Fruit fly (Drosophila melanogaster) whole organism, embryonic: ENCODE results near the gene CG11000.

Source experiments
- Asciz ChIP-seq: fragments of 200-800 bp; sonication (Bioruptor generic); optimal IDR thresholded peaks from 2 replicates; lab custom pipeline; 2017; ENCODE audit warnings: missing biosample characterization, mild to moderate bottlenecking, missing genetic modification characterization, missing genetic modification reagents
- BEAF-32 ChIP-seq: fragments of 200-800 bp; sonication (Bioruptor generic); optimal IDR thresholded peaks from 3 replicates; lab custom pipeline; 2017; ENCODE audit warnings: missing biosample characterization, missing genetic modification characterization, mild to moderate bottlenecking, moderate library complexity, missing genetic modification reagents
- BtbVII ChIP-seq: fragments of 200-800 bp; sonication (Bioruptor generic); optimal IDR thresholded peaks from 3 replicates; lab custom pipeline; 2017; ENCODE audit warnings: missing biosample characterization, mild to moderate bottlenecking, missing genetic modification characterization
- CG1024 ChIP-seq: fragments of 200-800 bp; sonication (Bioruptor generic); IDR thresholded peaks from 2 replicates; pipeline ENCODE4 v1.3.6; 2022; ENCODE audit warnings: missing biosample characterization, missing genetic modification characterization
- CG11093 ChIP-seq: fragments of 200-800 bp; sonication (Bioruptor generic); IDR thresholded peaks from 3 replicates; pipeline ENCODE4 v1.3.6; 2022; ENCODE audit warnings: missing biosample characterization, missing genetic modification characterization
- CG14014 ChIP-seq: fragments of 200-800 bp; sonication (Bioruptor generic); IDR thresholded peaks from 2 replicates; pipeline ENCODE4 v1.3.6; 2022; ENCODE audit warnings: missing biosample characterization, missing genetic modification characterization
- CG14050 ChIP-seq: fragments of 200-800 bp; sonication (Bioruptor generic); IDR thresholded peaks from 3 replicates; pipeline ENCODE4 v1.3.6; 2022; ENCODE audit warnings: missing biosample characterization, missing genetic modification characterization
- CG1603 ChIP-seq: fragments of 200-800 bp; sonication (Bioruptor generic); optimal IDR thresholded peaks from 2 replicates; lab custom pipeline; 2019; ENCODE audit warnings: missing biosample characterization, mild to moderate bottlenecking, missing genetic modification characterization, moderate library complexity
- CG17829 ChIP-seq: fragments of 200-800 bp; optimal IDR thresholded peaks from 2 replicates; lab custom pipeline; 2019; ENCODE audit warnings: missing biosample characterization, mild to moderate bottlenecking, missing genetic modification characterization, moderate library complexity
- CG18476 ChIP-seq: fragments of 200-800 bp; sonication (Bioruptor generic); optimal IDR thresholded peaks from 2 replicates; lab custom pipeline; 2016; ENCODE audit warnings: missing biosample characterization, mild to moderate bottlenecking, missing genetic modification characterization
- CG18619 ChIP-seq: fragments of 200-800 bp; sonication (Bioruptor generic); optimal IDR thresholded peaks from 3 replicates; lab custom pipeline; 2017; ENCODE audit warnings: missing biosample characterization, mild to moderate bottlenecking, missing genetic modification characterization
- CG2116 ChIP-seq: fragments of 200-800 bp; sonication (Bioruptor generic); optimal IDR thresholded peaks from 3 replicates; lab custom pipeline; 2018; ENCODE audit warnings: missing biosample characterization, mild to moderate bottlenecking, missing genetic modification characterization
- CG2712 ChIP-seq: fragments of 200-800 bp; optimal IDR thresholded peaks from 3 replicates; lab custom pipeline; 2019; ENCODE audit warnings: missing biosample characterization, mild to moderate bottlenecking, missing genetic modification characterization, moderate library complexity
- CG31365 ChIP-seq: fragments of 200-800 bp; sonication (Bioruptor generic); optimal IDR thresholded peaks from 2 replicates; lab custom pipeline; 2018; ENCODE audit warnings: missing biosample characterization, mild to moderate bottlenecking, missing genetic modification characterization
- CG6854 ChIP-seq: fragments of 200-800 bp; sonication (Bioruptor generic); optimal IDR thresholded peaks from 3 replicates; lab custom pipeline; 2017; ENCODE audit warnings: missing biosample characterization, mild to moderate bottlenecking, missing genetic modification characterization
- CG7372 ChIP-seq: fragments of 200-800 bp; sonication (Bioruptor generic); IDR thresholded peaks from 2 replicates; pipeline ENCODE4 v1.3.6; 2022; ENCODE audit warnings: missing biosample characterization, missing genetic modification characterization
- CG8290 ChIP-seq, 3 experiments: fragments of 200-800 bp; sonication (Bioruptor generic); optimal IDR thresholded peaks; 2 replicates each; lab custom pipeline; 2016 to 2019; ENCODE audit warnings: missing biosample characterization in 3 of 3, missing genetic modification characterization in 3 of 3, mild to moderate bottlenecking in 2 of 3, moderate library complexity in 1 of 3
- D19B ChIP-seq: fragments of 200-800 bp; sonication (Bioruptor generic); optimal IDR thresholded peaks from 2 replicates; lab custom pipeline; 2017; ENCODE audit warnings: missing biosample characterization, mild to moderate bottlenecking, missing genetic modification characterization
- E2f2 ChIP-seq: fragments of 200-800 bp; sonication (Bioruptor generic); IDR thresholded peaks from 2 replicates; pipeline ENCODE4 v1.3.6; 2022; ENCODE audit warnings: missing biosample characterization, missing genetic modification characterization
- H2.0 ChIP-seq: fragments of 200-800 bp; sonication (Bioruptor generic); IDR thresholded peaks from 2 replicates; pipeline ENCODE4 v1.3.6; 2022; ENCODE audit warnings: missing biosample characterization, missing genetic modification characterization
- HLH54F ChIP-seq: fragments of 200-800 bp; sonication (Bioruptor generic); optimal IDR thresholded peaks from 3 replicates; lab custom pipeline; 2016; ENCODE audit warnings: missing biosample characterization, missing genetic modification characterization
- Hand ChIP-seq: fragments of 200-800 bp; sonication (Bioruptor generic); optimal IDR thresholded peaks from 2 replicates; lab custom pipeline; 2017; ENCODE audit warnings: mild to moderate bottlenecking, missing biosample characterization, missing genetic modification reagents, missing genetic modification characterization
- Hmr ChIP-seq: fragments of 200-800 bp; sonication (Bioruptor generic); optimal IDR thresholded peaks from 3 replicates; lab custom pipeline; 2017; ENCODE audit warnings: mild to moderate bottlenecking, missing biosample characterization, missing genetic modification reagents, missing genetic modification characterization
- Jarid2 ChIP-seq: fragments of 200-800 bp; sonication (Bioruptor generic); optimal IDR thresholded peaks from 3 replicates; lab custom pipeline; 2017; ENCODE audit warnings: mild to moderate bottlenecking, missing biosample characterization, missing genetic modification reagents, missing genetic modification characterization
- MBD-R2 ChIP-seq: fragments of 200-800 bp; sonication (Bioruptor generic); IDR thresholded peaks from 2 replicates; pipeline ENCODE4 v1.3.6; 2022; ENCODE audit warnings: missing biosample characterization, missing genetic modification characterization
- Mad ChIP-seq: fragments of 200-800 bp; sonication (Bioruptor generic); optimal IDR thresholded peaks from 2 replicates; lab custom pipeline; 2016; ENCODE audit warnings: missing biosample characterization, missing genetic modification characterization
- Rfx ChIP-seq: fragments of 200-800 bp; sonication (Bioruptor generic); IDR thresholded peaks from 2 replicates; pipeline ENCODE4 v1.3.6; 2022; ENCODE audit warnings: missing biosample characterization, missing genetic modification characterization
- TFAM ChIP-seq: fragments of 200-800 bp; sonication (Bioruptor generic); optimal IDR thresholded peaks from 2 replicates; lab custom pipeline; 2017; ENCODE audit warnings: missing biosample characterization, missing genetic modification characterization, inconsistent platforms
- Xbp1 ChIP-seq: fragments of 200-800 bp; sonication (Bioruptor generic); optimal IDR thresholded peaks from 3 replicates; lab custom pipeline; 2016; ENCODE audit warnings: missing biosample characterization, mild to moderate bottlenecking, missing genetic modification characterization
- ab ChIP-seq: fragments of 200-800 bp; sonication (Bioruptor generic); optimal IDR thresholded peaks from 2 replicates; lab custom pipeline; 2016; ENCODE audit warnings: missing biosample characterization, missing genetic modification characterization
- bsh ChIP-seq, 2 experiments: fragments of 200-800 bp; sonication (Bioruptor generic); optimal IDR thresholded peaks; 2 replicates each; lab custom pipeline; 2017 to 2018; ENCODE audit warnings: mild to moderate bottlenecking in 2 of 2, missing biosample characterization in 2 of 2, missing genetic modification characterization in 2 of 2, moderate library complexity in 1 of 2
- crol ChIP-seq: fragments of 200-800 bp; sonication (Bioruptor generic); IDR thresholded peaks from 2 replicates; pipeline ENCODE4 v1.3.6; 2022; ENCODE audit warnings: missing biosample characterization, missing genetic modification characterization
- dati ChIP-seq: fragments of 200-800 bp; sonication (Bioruptor generic); IDR thresholded peaks from 2 replicates; pipeline ENCODE4 v1.3.6; 2022; ENCODE audit warnings: missing biosample characterization, missing genetic modification characterization
- fd3F ChIP-seq: fragments of 200-800 bp; sonication (Bioruptor generic); optimal IDR thresholded peaks from 2 replicates; lab custom pipeline; 2018; ENCODE audit warnings: missing biosample characterization, mild to moderate bottlenecking, missing genetic modification characterization, moderate library complexity
- h ChIP-seq: fragments of >200 bp; optimal IDR thresholded peaks from 2 replicates; lab custom pipeline; 2017
- nau ChIP-seq: fragments of 200-800 bp; sonication (Bioruptor generic); optimal IDR thresholded peaks from 3 replicates; lab custom pipeline; 2017; ENCODE audit warnings: missing biosample characterization, mild to moderate bottlenecking, missing genetic modification characterization, missing genetic modification reagents
- nmo ChIP-seq: fragments of 200-800 bp; sonication (Bioruptor generic); optimal IDR thresholded peaks from 2 replicates; lab custom pipeline; 2018; ENCODE audit warnings: missing biosample characterization, mild to moderate bottlenecking, missing genetic modification characterization, moderate library complexity
- odd ChIP-seq: fragments of 200-800 bp; sonication (Bioruptor generic); optimal IDR thresholded peaks from 2 replicates; lab custom pipeline; 2017; ENCODE audit warnings: missing biosample characterization, mild to moderate bottlenecking, missing genetic modification characterization
- otp ChIP-seq: fragments of 200-800 bp; sonication (Bioruptor generic); IDR thresholded peaks from 3 replicates; pipeline ENCODE4, ENCODE4 v1.3.6; 2022; ENCODE audit warnings: missing biosample characterization, missing genetic modification characterization
- pb ChIP-seq: fragments of 200-800 bp; sonication (Bioruptor generic); optimal IDR thresholded peaks from 3 replicates; lab custom pipeline; 2016; ENCODE audit warnings: missing biosample characterization, missing genetic modification characterization
- pum ChIP-seq: fragments of 200-800 bp; sonication (Bioruptor generic); optimal IDR thresholded peaks from 2 replicates; lab custom pipeline; 2016; ENCODE audit warnings: missing biosample characterization, missing genetic modification characterization
- rib ChIP-seq: fragments of 200-800 bp; sonication (Bioruptor generic); IDR thresholded peaks from 2 replicates; pipeline ENCODE4 v1.3.6; 2022; ENCODE audit warnings: missing biosample characterization, missing genetic modification characterization
- sd ChIP-seq: fragments of 200-800 bp; sonication (Bioruptor generic); optimal IDR thresholded peaks from 3 replicates; lab custom pipeline; 2018; ENCODE audit warnings: missing biosample characterization, mild to moderate bottlenecking, missing genetic modification characterization, moderate library complexity
- sug ChIP-seq: fragments of 200-800 bp; optimal IDR thresholded peaks from 2 replicates; lab custom pipeline; 2019; ENCODE audit warnings: missing biosample characterization, mild to moderate bottlenecking, missing genetic modification characterization, moderate library complexity
- tup ChIP-seq: fragments of 200-800 bp; sonication (Bioruptor generic); optimal IDR thresholded peaks from 2 replicates; lab custom pipeline; 2016; ENCODE audit warnings: missing biosample characterization, mild to moderate bottlenecking, missing genetic modification characterization, moderate library complexity
- twi ChIP-seq: fragments of 200-800 bp; optimal IDR thresholded peaks from 2 replicates; lab custom pipeline; 2019; ENCODE audit warnings: missing biosample characterization, mild to moderate bottlenecking, missing genetic modification characterization, moderate library complexity
- zfh1 ChIP-seq: fragments of 200-800 bp; sonication (Bioruptor generic); IDR thresholded peaks from 3 replicates; pipeline ENCODE4 v1.3.6; 2022; ENCODE audit warnings: missing biosample characterization, missing genetic modification characterization
- zfh2 ChIP-seq: fragments of 200-800 bp; sonication (Bioruptor generic); optimal IDR thresholded peaks from 2 replicates; lab custom pipeline; 2016; ENCODE audit warnings: missing biosample characterization, missing genetic modification characterization

CG11000 gene

DNA sequence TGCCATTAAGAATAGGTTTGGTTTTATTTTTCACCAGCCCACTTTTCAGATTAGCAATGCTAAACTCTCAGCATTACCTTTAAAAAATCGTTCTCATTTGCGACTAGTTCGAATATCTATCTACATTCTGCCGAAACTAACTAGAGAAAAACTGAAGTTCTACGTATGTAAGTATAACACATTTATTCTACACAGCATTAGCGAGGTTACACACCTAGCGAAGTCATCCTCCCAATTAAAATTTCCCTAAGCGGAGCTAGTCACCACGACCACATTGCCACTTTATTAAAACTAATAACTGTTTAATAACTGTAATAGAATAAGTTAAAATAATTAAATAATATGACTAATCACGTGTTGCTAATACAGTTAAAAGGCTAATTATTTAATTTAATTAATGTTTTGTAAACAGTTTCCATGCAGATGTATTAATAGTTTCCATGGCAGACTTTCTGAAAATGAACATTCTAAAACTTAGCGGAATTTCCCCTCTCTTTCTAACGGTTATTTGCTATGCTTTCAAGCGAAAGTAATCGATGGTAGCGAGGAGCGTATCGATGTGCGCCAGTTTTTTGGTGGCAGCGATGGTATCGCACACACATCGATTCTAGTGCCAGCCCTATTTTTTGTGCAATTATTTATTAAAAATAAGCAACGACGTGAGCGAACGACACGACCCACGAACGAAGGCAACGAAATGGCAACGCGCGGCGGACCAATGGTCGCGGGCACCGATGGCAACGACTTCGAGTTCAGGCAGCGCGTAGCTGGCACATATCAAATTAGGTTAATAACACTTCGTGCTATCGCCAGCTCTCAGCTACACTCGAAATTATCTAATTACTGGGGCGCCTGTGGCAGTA, 23.2 kb upstream of the CG11000 start, which contains the start of gene jagn (continued):
- TF ChIP-seq pum (GFP tag; lab: Kevin White, UChicago) = peak; percentile 48
- peak; percentile 54 for TF ChIP-seq sug (tag; lab: Kevin White, UChicago)
- TF ChIP-seq twi (tag; lab: Kevin White, UChicago) = peak; percentile 4
- TF ChIP-seq crol (GFP tag; lab: Robert Waterston, UW) = no peak; the same call in 1 of the 2 replicates
- TF ChIP-seq CG1603 (tag; lab: Kevin White, UChicago) = peak; percentile 77
- TF ChIP-seq dati (GFP tag; lab: Robert Waterston, UW) = no peak
- TF ChIP-seq tup (GFP tag; lab: Kevin White, UChicago) = peak; percentile 6
- TF ChIP-seq pb (GFP tag; lab: Kevin White, UChicago) = peak; percentile 14
- TF ChIP-seq Rfx = peak; percentile 90
- TF ChIP-seq zfh2 (GFP tag; lab: Kevin White, UChicago) = peak; percentile 72
- TF ChIP-seq MBD-R2 (GFP tag; lab: Robert Waterston, UW) = peak; percentile 80
- TF ChIP-seq nau (GFP tag; lab: Kevin White, UChicago) = no peak
- TF ChIP-seq Xbp1 (GFP tag; lab: Kevin White, UChicago) = peak; percentile 78
- peak; percentile 54 for TF ChIP-seq CG2712
- TF ChIP-seq E2f2 (GFP tag; lab: Robert Waterston, UW) = peak; percentile 44; the same call in 1 of the 2 replicates
- peak; percentile 62 for TF ChIP-seq CG17829 (tag; lab: Kevin White, UChicago)
- TF ChIP-seq Hand (GFP tag; lab: Kevin White, UChicago) = no peak
- peak; percentile 23 for TF ChIP-seq CG18476
- no peak for TF ChIP-seq CG31365
- no peak for TF ChIP-seq h (lab: Kevin White, UChicago)
- TF ChIP-seq H2.0 (GFP tag; lab: Robert Waterston, UW) = peak; percentile 73
- TF ChIP-seq CG14014 (GFP tag; lab: Robert Waterston, UW) = peak; percentile 55; the same call in 1 of the 2 replicates
- peak; percentile 46; the same call in 1 of the 2 replicates for TF ChIP-seq CG1024 (GFP tag; lab: Robert Waterston, UW)
- TF ChIP-seq TFAM = no peak
- TF ChIP-seq fd3F (GFP tag; lab: Kevin White, UChicago) = peak; percentile 18
- TF ChIP-seq sd (tag; lab: Kevin White, UChicago) = no peak
- TF ChIP-seq CG7372 = peak; percentile 37; the same call in 1 of the 2 replicates
- peak; percentile 55; the same call in 1 of the 2 replicates for TF ChIP-seq rib (GFP tag; lab: Robert Waterston, UW)
- peak; percentile 41 for TF ChIP-seq Mad
- no peak; the same call in 2 of the 3 replicates for TF ChIP-seq CG14050
- TF ChIP-seq CG2116 = peak; percentile 76
- TF ChIP-seq BEAF-32 (GFP tag; lab: Kevin White, UChicago) = peak; percentile 100
- TF ChIP-seq HLH54F (GFP tag; lab: Kevin White, UChicago) = peak; percentile 80
- no peak for TF ChIP-seq Asciz (GFP tag; lab: Kevin White, UChicago)
- peak; percentile 30 for TF ChIP-seq odd (GFP tag; lab: Kevin White, UChicago)
- TF ChIP-seq CG11093 (GFP tag; lab: Robert Waterston, UW) = no peak
- peak; percentile 53 for TF ChIP-seq Jarid2 (GFP tag; lab: Kevin White, UChicago)
- TF ChIP-seq Hmr (GFP tag; lab: Kevin White, UChicago) = peak; percentile 70
- peak in 1 of 2 experiments; percentile 37 for TF ChIP-seq bsh (GFP tag; optimal IDR thresholded peaks at IDR 0.05; lab: Kevin White, UChicago)
- peak; percentile 68; the same call in 2 of the 3 replicates for TF ChIP-seq zfh1 (GFP tag; lab: Robert Waterston, UW)
- TF ChIP-seq D19B = peak; percentile 30
- no peak for TF ChIP-seq BtbVII
- TF ChIP-seq ab (GFP tag; lab: Kevin White, UChicago) = peak; percentile 11
- peak; percentile 68; the same call in 2 of the 3 replicates for TF ChIP-seq otp (GFP tag; lab: Robert Waterston, UW)
- peak; percentile 53 for TF ChIP-seq CG18619
- peak; percentile 77 for TF ChIP-seq nmo (GFP tag; lab: Kevin White, UChicago)
- TF ChIP-seq CG6854 (GFP tag; lab: Kevin White, UChicago) = peak; percentile 0
- peak; percentile 53 for TF ChIP-seq CG8290 (GFP tag; optimal IDR thresholded peaks at IDR 0.05; lab: Kevin White, UChicago)
- TF ChIP-seq CG8290 (tag; optimal IDR thresholded peaks at IDR 0.05; lab: Kevin White, UChicago) = peak in 1 of 2 experiments; percentile 75
